Fruit fly (Drosophila melanogaster) ovary, adult (tissue): ENCODE measurements around the gene CG8003.

Source experiments
- CG17801 ChIP-seq: fragments of 200-800 bp; optimal IDR thresholded peaks from 2 replicates; lab custom pipeline; 2019; ENCODE audit warnings: missing biosample characterization, mild to moderate bottlenecking, missing genetic modification characterization, moderate library complexity; ENCODE audit not compliant: partially characterized antibody

The CG8003 gene

dm6 chr3L:10672540-10672939 lies 11.3 kb downstream of the CG8003 start:
- no peak for TF ChIP-seq CG17801

dm6 chr3L:10674145-10674547 lies 12.9 kb downstream of the CG8003 start:
- TF ChIP-seq CG17801 = no peak

- no peak for TF ChIP-seq CG17801
Observed at dm6 chr3L:10674940-10675339, 13.7 kb downstream of the CG8003 start.

- TF ChIP-seq CG17801 = peak; percentile 95
Observed at dm6 chr3L:10675635-10676393, 14.5 kb downstream of the CG8003 start.

- peak; percentile 58 for TF ChIP-seq CG17801
Observed at dm6 chr3L:10677816-10678215, 16.5 kb downstream of the CG8003 start.

- TF ChIP-seq CG17801 = peak; percentile 84
Observed at dm6 chr3L:10678545-10679067, 17.3 kb downstream of the CG8003 start.

- peak; percentile 43 for TF ChIP-seq CG17801
Observed at dm6 chr3L:10679711-10680154, 18.5 kb downstream of the CG8003 start.

dm6 chr3L:10680177-10680576 lies 18.9 kb downstream of the CG8003 start:
- no peak for TF ChIP-seq CG17801

- TF ChIP-seq CG17801 = no peak
Observed at dm6 chr3L:10680728-10681306, 19.5 kb downstream of the CG8003 start.

dm6 chr3L:10681814-10682213 lies 20.5 kb downstream of the CG8003 start:
- TF ChIP-seq CG17801 = no peak

dm6 chr3L:10682725-10683367 lies 21.6 kb downstream of the CG8003 start:
- peak; percentile 97 for TF ChIP-seq CG17801

- peak; percentile 55 for TF ChIP-seq CG17801
Observed at dm6 chr3L:10683899-10684340, 22.6 kb downstream of the CG8003 start.

- no peak for TF ChIP-seq CG17801
Observed at dm6 chr3L:10684492-10684891, 23.2 kb downstream of the CG8003 start.

dm6 chr3L:10686625-10687024 lies 25.4 kb downstream of the CG8003 start:
- TF ChIP-seq CG17801 = no peak

- TF ChIP-seq CG17801 = peak; percentile 60
Observed at dm6 chr3L:10690904-10691408, 29.7 kb downstream of the CG8003 start, which contains the start of gene CG11811. Gene CG11811, plus strand, starts transcription at chr3L:10691024.

- TF ChIP-seq CG17801 = no peak
Observed at dm6 chr3L:10692459-10693217, 31.4 kb downstream of the CG8003 start, which contains the start of gene CG33493. Gene CG33493, minus strand, starts transcription at chr3L:10693167.
